Worm (Caenorhabditis elegans) whole organism, L2 larva: ENCODE data around the gene nhr-236.

Experiments used
- C34F6.9 ChIP-seq: fragments of 150-350 bp; optimal IDR thresholded peaks from 2 replicates; lab custom pipeline; 2014; ENCODE audit warnings: missing biosample characterization, missing genetic modification characterization
- R02D3.7 ChIP-seq: fragments of 150-350 bp; optimal IDR thresholded peaks from 2 replicates; lab custom pipeline; 2014; ENCODE audit warnings: missing biosample characterization, missing genetic modification characterization
- Y55F3AM.14 ChIP-seq: fragments of 200-800 bp; sonication (Bioruptor generic); optimal IDR thresholded peaks from 2 replicates; lab custom pipeline; 2018; ENCODE audit warnings: mild to moderate bottlenecking, missing genetic modification characterization, missing compliant biosample characterization
- ceh-82 ChIP-seq: fragments of 150-350 bp; optimal IDR thresholded peaks from 2 replicates; lab custom pipeline; 2014; ENCODE audit warnings: missing biosample characterization, missing genetic modification characterization
- mdl-1 ChIP-seq, 2 experiments: fragments of 150-350 bp in 1 of 2; sonication (generic microtip) in 1 of 2; optimal IDR thresholded peaks; 2 replicates each; lab custom pipeline; 2017; ENCODE audit warnings: missing biosample characterization in 2 of 2, missing genetic modification characterization in 2 of 2
- nhr-237 ChIP-seq: fragments of 150-350 bp; optimal IDR thresholded peaks from 2 replicates; lab custom pipeline; 2014; ENCODE audit warnings: missing biosample characterization, missing genetic modification characterization
- nhr-6 ChIP-seq: fragments of 150-350 bp; optimal IDR thresholded peaks from 2 replicates; lab custom pipeline; 2014; ENCODE audit warnings: missing biosample characterization, missing genetic modification characterization
- unc-62 ChIP-seq: fragments of 150-350 bp; optimal IDR thresholded peaks from 2 replicates; lab custom pipeline; 2014; ENCODE audit warnings: missing biosample characterization, missing genetic modification reagents, missing genetic modification characterization
- ztf-11 ChIP-seq: sonication (generic microtip); optimal IDR thresholded peaks from 2 replicates; lab custom pipeline; 2017; ENCODE audit warnings: missing biosample characterization, missing genetic modification characterization

DNA sequence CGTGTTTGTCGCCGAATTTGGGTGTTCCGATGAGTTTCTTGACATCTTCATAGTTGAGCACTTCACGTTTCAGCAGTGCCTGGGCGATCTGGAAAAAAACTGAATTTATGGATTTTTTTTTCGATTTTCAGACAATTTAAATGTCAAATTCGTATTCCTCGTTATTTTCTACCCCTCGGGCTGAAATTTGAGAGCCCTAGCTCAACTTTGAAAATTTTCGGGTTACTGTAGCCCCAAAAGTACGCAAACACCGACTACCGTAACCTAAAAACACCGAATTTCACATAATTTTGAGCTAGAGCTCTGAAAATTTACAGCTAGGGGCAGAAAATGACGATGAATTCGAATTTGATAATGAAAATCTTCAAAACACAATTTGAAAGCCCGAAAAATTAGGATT is 4.6 kb upstream of the nhr-236 start:
- TF ChIP-seq unc-62 (GFP tag; lab: Kevin White, UChicago) = no peak
- TF ChIP-seq nhr-6 = no peak
- TF ChIP-seq C34F6.9 = no peak
- no peak for TF ChIP-seq ceh-82 (tag; lab: Kevin White, UChicago)
- no peak for TF ChIP-seq mdl-1 (tag; optimal IDR thresholded peaks at IDR 0.05; lab: Kevin White, UChicago)
- TF ChIP-seq nhr-237 (tag; lab: Kevin White, UChicago) = no peak
- TF ChIP-seq R02D3.7 (tag; lab: Kevin White, UChicago) = no peak
- TF ChIP-seq ztf-11 = no peak
- TF ChIP-seq Y55F3AM.14 (GFP tag; lab: Kevin White, UChicago) = no peak
